Fruit fly (Drosophila melanogaster) whole organism, embryonic: ENCODE results near the gene HtrA2.
A peak's percentile ranks its signal among the peaks of the same experiment; 100 is the strongest.

Experiments used
- Blimp-1 ChIP-seq: fragments of 200-800 bp; sonication (Bioruptor generic); optimal IDR thresholded peaks from 3 replicates; lab custom pipeline; 2018; ENCODE audit warnings: missing biosample characterization, missing genetic modification characterization, mild to moderate bottlenecking, moderate library complexity, missing genetic modification reagents
- CG10565 ChIP-seq: fragments of 200-800 bp; sonication (Bioruptor generic); optimal IDR thresholded peaks from 3 replicates; lab custom pipeline; 2016; ENCODE audit warnings: missing biosample characterization, mild to moderate bottlenecking, missing genetic modification characterization
- CG10654 ChIP-seq: fragments of 200-800 bp; sonication (Bioruptor generic); optimal IDR thresholded peaks from 2 replicates; lab custom pipeline; 2016; ENCODE audit warnings: missing biosample characterization, missing genetic modification characterization
- CG11504 ChIP-seq: fragments of 200-800 bp; sonication (Bioruptor generic); optimal IDR thresholded peaks from 3 replicates; lab custom pipeline; 2019; ENCODE audit warnings: missing biosample characterization, mild to moderate bottlenecking, missing genetic modification characterization, moderate library complexity
- CG12071 ChIP-seq: fragments of 200-800 bp; sonication (Bioruptor generic); optimal IDR thresholded peaks from 3 replicates; lab custom pipeline; 2018; ENCODE audit warnings: missing biosample characterization, mild to moderate bottlenecking, missing genetic modification characterization
- CG12391 ChIP-seq: fragments of 200-800 bp; sonication (Bioruptor generic); optimal IDR thresholded peaks from 3 replicates; lab custom pipeline; 2018; ENCODE audit warnings: missing biosample characterization, mild to moderate bottlenecking, missing genetic modification characterization, moderate library complexity
- CG15269 ChIP-seq: fragments of 200-800 bp; sonication (Bioruptor generic); optimal IDR thresholded peaks from 2 replicates; lab custom pipeline; 2018; ENCODE audit warnings: missing biosample characterization, mild to moderate bottlenecking, missing genetic modification characterization, moderate library complexity
- CG15514 ChIP-seq: fragments of 200-800 bp; sonication (Bioruptor generic); optimal IDR thresholded peaks from 3 replicates; lab custom pipeline; 2017; ENCODE audit warnings: missing biosample characterization, missing genetic modification characterization, mild to moderate bottlenecking, moderate library complexity, missing genetic modification reagents
- CG1603 ChIP-seq: fragments of 200-800 bp; sonication (Bioruptor generic); optimal IDR thresholded peaks from 2 replicates; lab custom pipeline; 2019; ENCODE audit warnings: missing biosample characterization, mild to moderate bottlenecking, missing genetic modification characterization, moderate library complexity
- CG17186 ChIP-seq: fragments of 200-800 bp; sonication (Bioruptor generic); optimal IDR thresholded peaks from 3 replicates; lab custom pipeline; 2017; ENCODE audit warnings: missing biosample characterization, missing genetic modification reagents, missing genetic modification characterization
- CG17912 ChIP-seq: fragments of 200-800 bp; sonication (Bioruptor generic); optimal IDR thresholded peaks from 2 replicates; lab custom pipeline; 2018; ENCODE audit warnings: missing biosample characterization, mild to moderate bottlenecking, missing genetic modification characterization
- CG2120 ChIP-seq: fragments of 200-800 bp; sonication (Bioruptor generic); optimal IDR thresholded peaks from 3 replicates; lab custom pipeline; 2016; ENCODE audit warnings: missing biosample characterization, missing genetic modification characterization
- CG2712 ChIP-seq: fragments of 200-800 bp; optimal IDR thresholded peaks from 3 replicates; lab custom pipeline; 2019; ENCODE audit warnings: missing biosample characterization, mild to moderate bottlenecking, missing genetic modification characterization, moderate library complexity
- CG4282 ChIP-seq: fragments of 200-800 bp; sonication (Bioruptor generic); optimal IDR thresholded peaks from 2 replicates; lab custom pipeline; 2016; ENCODE audit warnings: missing biosample characterization, missing genetic modification characterization
- CG4707 ChIP-seq: fragments of 200-800 bp; sonication (Bioruptor generic); optimal IDR thresholded peaks from 2 replicates; lab custom pipeline; 2018; ENCODE audit warnings: missing biosample characterization, mild to moderate bottlenecking, missing genetic modification characterization, moderate library complexity
- CG6689 ChIP-seq: fragments of 200-800 bp; sonication (Bioruptor generic); IDR thresholded peaks from 2 replicates; pipeline ENCODE4 v1.3.6; 2022; ENCODE audit warnings: missing biosample characterization, missing genetic modification characterization
- CG6854 ChIP-seq: fragments of 200-800 bp; sonication (Bioruptor generic); optimal IDR thresholded peaks from 3 replicates; lab custom pipeline; 2017; ENCODE audit warnings: missing biosample characterization, mild to moderate bottlenecking, missing genetic modification characterization
- CG7839 ChIP-seq: fragments of 200-800 bp; sonication (Bioruptor generic); optimal IDR thresholded peaks from 3 replicates; lab custom pipeline; 2018; ENCODE audit warnings: missing biosample characterization, mild to moderate bottlenecking, missing genetic modification characterization, moderate library complexity
- CG8290 ChIP-seq, 3 experiments: fragments of 200-800 bp; sonication (Bioruptor generic); optimal IDR thresholded peaks; 2 replicates each; lab custom pipeline; 2016 to 2019; ENCODE audit warnings: missing biosample characterization in 3 of 3, missing genetic modification characterization in 3 of 3, mild to moderate bottlenecking in 2 of 3, moderate library complexity in 1 of 3
- CG9797 ChIP-seq: fragments of 200-800 bp; sonication (Bioruptor generic); optimal IDR thresholded peaks from 3 replicates; lab custom pipeline; 2018; ENCODE audit warnings: missing biosample characterization, mild to moderate bottlenecking, missing genetic modification characterization
- Doc3 ChIP-seq: fragments of 200-800 bp; sonication (Bioruptor generic); IDR thresholded peaks from 3 replicates; pipeline ENCODE4 v1.3.6; 2022; ENCODE audit warnings: missing biosample characterization, missing genetic modification characterization; ENCODE audit not compliant: partially characterized antibody
- Drgx ChIP-seq: fragments of 200-800 bp; sonication (Bioruptor generic); IDR thresholded peaks from 2 replicates; pipeline ENCODE4 v1.3.6; 2022; ENCODE audit warnings: missing biosample characterization, missing genetic modification characterization
- HHEX ChIP-seq: fragments of 200-800 bp; sonication (Bioruptor generic); optimal IDR thresholded peaks from 3 replicates; lab custom pipeline; 2017; ENCODE audit warnings: missing biosample characterization, mild to moderate bottlenecking, missing genetic modification characterization, missing genetic modification reagents
- Hmr ChIP-seq: fragments of 200-800 bp; sonication (Bioruptor generic); optimal IDR thresholded peaks from 3 replicates; lab custom pipeline; 2017; ENCODE audit warnings: mild to moderate bottlenecking, missing biosample characterization, missing genetic modification reagents, missing genetic modification characterization
- Hr51 ChIP-seq, 2 experiments: fragments of 200-800 bp; sonication (Bioruptor generic); optimal IDR thresholded peaks; 2 replicates in 1 of 2; 3 replicates in 1 of 2; lab custom pipeline; 2016 to 2018; ENCODE audit warnings: missing biosample characterization in 2 of 2, missing genetic modification characterization in 2 of 2, mild to moderate bottlenecking in 1 of 2, moderate library complexity in 1 of 2
- Lhr ChIP-seq: fragments of 200-800 bp; sonication (Bioruptor generic); optimal IDR thresholded peaks from 3 replicates; lab custom pipeline; 2017; ENCODE audit warnings: mild to moderate bottlenecking, missing biosample characterization, missing genetic modification reagents, missing genetic modification characterization
- NfI ChIP-seq: fragments of 200-800 bp; sonication (Bioruptor generic); optimal IDR thresholded peaks from 3 replicates; lab custom pipeline; 2018; ENCODE audit warnings: missing biosample characterization, mild to moderate bottlenecking, missing genetic modification characterization, moderate library complexity
- Oaz ChIP-seq: fragments of 200-800 bp; sonication (Bioruptor generic); IDR thresholded peaks from 2 replicates; pipeline ENCODE4 v1.3.6; 2022; ENCODE audit warnings: missing biosample characterization, missing genetic modification characterization
- Oli ChIP-seq: fragments of 200-800 bp; sonication (Bioruptor generic); optimal IDR thresholded peaks from 2 replicates; lab custom pipeline; 2018; ENCODE audit warnings: missing biosample characterization, mild to moderate bottlenecking, missing genetic modification characterization, moderate library complexity
- Rx ChIP-seq: fragments of 200-800 bp; sonication (Bioruptor generic); IDR thresholded peaks from 2 replicates; pipeline ENCODE4 v1.3.6; 2022; ENCODE audit warnings: missing biosample characterization, missing genetic modification characterization
- Sin3A ChIP-seq: fragments of >200 bp; optimal IDR thresholded peaks from 2 replicates; lab custom pipeline; 2018
- Sox102F ChIP-seq: fragments of 200-800 bp; sonication (Bioruptor generic); optimal IDR thresholded peaks from 2 replicates; lab custom pipeline; 2018; ENCODE audit warnings: missing biosample characterization, mild to moderate bottlenecking, missing genetic modification characterization, moderate library complexity
- Stat92E ChIP-seq, 3 experiments: fragments of >200 bp in 2 of 3; fragments of 200-800 bp in 1 of 3; sonication (Bioruptor generic) in 1 of 3; optimal IDR thresholded peaks; 2 replicates each; lab custom pipeline; 2017 to 2019; ENCODE audit warnings: missing biosample characterization in 3 of 3, missing genetic modification characterization in 3 of 3, mild to moderate bottlenecking in 1 of 3, moderate library complexity in 1 of 3
- crc ChIP-seq: fragments of 200-800 bp; sonication (Bioruptor generic); optimal IDR thresholded peaks from 2 replicates; lab custom pipeline; 2016; ENCODE audit warnings: missing biosample characterization, missing genetic modification characterization
- cwo ChIP-seq: fragments of 200-800 bp; sonication (Bioruptor generic); optimal IDR thresholded peaks from 3 replicates; lab custom pipeline; 2017; ENCODE audit warnings: missing biosample characterization, missing genetic modification characterization, mild to moderate bottlenecking, moderate library complexity, missing genetic modification reagents
- dmrt99B ChIP-seq: fragments of 200-800 bp; sonication (Bioruptor generic); optimal IDR thresholded peaks from 2 replicates; lab custom pipeline; 2018; ENCODE audit warnings: missing biosample characterization, mild to moderate bottlenecking, missing genetic modification characterization, moderate library complexity
- gcm ChIP-seq: fragments of 200-800 bp; sonication (Bioruptor generic); optimal IDR thresholded peaks from 2 replicates; lab custom pipeline; 2019; ENCODE audit warnings: missing biosample characterization, mild to moderate bottlenecking, missing genetic modification characterization, moderate library complexity
- gem ChIP-seq: fragments of 200-800 bp; sonication (Bioruptor generic); optimal IDR thresholded peaks from 2 replicates; lab custom pipeline; 2019; ENCODE audit warnings: missing biosample characterization, mild to moderate bottlenecking, missing genetic modification characterization, moderate library complexity
- grau ChIP-seq: fragments of 200-800 bp; optimal IDR thresholded peaks from 3 replicates; lab custom pipeline; 2019; ENCODE audit warnings: missing biosample characterization, mild to moderate bottlenecking, missing genetic modification characterization, moderate library complexity
- klu ChIP-seq: fragments of 200-800 bp; sonication (Bioruptor generic); IDR thresholded peaks from 2 replicates; pipeline ENCODE4 v1.3.6; 2022; ENCODE audit warnings: missing biosample characterization, missing genetic modification characterization
- lola ChIP-seq, 3 experiments: fragments of >200 bp in 2 of 3; fragments of 200-800 bp in 1 of 3; sonication (Bioruptor generic) in 1 of 3; optimal IDR thresholded peaks; 2 replicates each; lab custom pipeline; 2017 to 2019; ENCODE audit warnings: missing biosample characterization in 3 of 3, missing genetic modification characterization in 3 of 3, mild to moderate bottlenecking in 1 of 3, moderate library complexity in 1 of 3
- phol ChIP-seq: fragments of 200-800 bp; sonication (Bioruptor generic); optimal IDR thresholded peaks from 3 replicates; lab custom pipeline; 2018; ENCODE audit warnings: missing biosample characterization, mild to moderate bottlenecking, missing genetic modification characterization, moderate library complexity
- ranshi ChIP-seq: fragments of 200-800 bp; sonication (Bioruptor generic); IDR thresholded peaks from 2 replicates; pipeline ENCODE4 v1.3.6; 2022; ENCODE audit warnings: missing biosample characterization, missing genetic modification characterization
- run ChIP-seq: fragments of 200-800 bp; sonication (Bioruptor generic); optimal IDR thresholded peaks from 3 replicates; lab custom pipeline; 2018; ENCODE audit warnings: missing biosample characterization, mild to moderate bottlenecking, missing genetic modification characterization
- tll ChIP-seq, 2 experiments: fragments of 200-800 bp in 1 of 2; fragments of >200 bp in 1 of 2; sonication (Bioruptor generic) in 1 of 2; optimal IDR thresholded peaks; 2 replicates each; lab custom pipeline; 2017 to 2019; ENCODE audit warnings: missing biosample characterization in 2 of 2, missing genetic modification characterization in 2 of 2, mild to moderate bottlenecking in 1 of 2, moderate library complexity in 1 of 2
- unc-4 ChIP-seq: fragments of 200-800 bp; sonication (Bioruptor generic); IDR thresholded peaks from 2 replicates; pipeline ENCODE4 v1.3.6; 2022; ENCODE audit warnings: missing biosample characterization, missing genetic modification characterization; ENCODE audit not compliant: partially characterized antibody
- unpg ChIP-seq: fragments of 200-800 bp; sonication (Bioruptor generic); optimal IDR thresholded peaks from 3 replicates; lab custom pipeline; 2018; ENCODE audit warnings: missing biosample characterization, mild to moderate bottlenecking, missing genetic modification characterization, moderate library complexity

HtrA2 gene

DNA sequence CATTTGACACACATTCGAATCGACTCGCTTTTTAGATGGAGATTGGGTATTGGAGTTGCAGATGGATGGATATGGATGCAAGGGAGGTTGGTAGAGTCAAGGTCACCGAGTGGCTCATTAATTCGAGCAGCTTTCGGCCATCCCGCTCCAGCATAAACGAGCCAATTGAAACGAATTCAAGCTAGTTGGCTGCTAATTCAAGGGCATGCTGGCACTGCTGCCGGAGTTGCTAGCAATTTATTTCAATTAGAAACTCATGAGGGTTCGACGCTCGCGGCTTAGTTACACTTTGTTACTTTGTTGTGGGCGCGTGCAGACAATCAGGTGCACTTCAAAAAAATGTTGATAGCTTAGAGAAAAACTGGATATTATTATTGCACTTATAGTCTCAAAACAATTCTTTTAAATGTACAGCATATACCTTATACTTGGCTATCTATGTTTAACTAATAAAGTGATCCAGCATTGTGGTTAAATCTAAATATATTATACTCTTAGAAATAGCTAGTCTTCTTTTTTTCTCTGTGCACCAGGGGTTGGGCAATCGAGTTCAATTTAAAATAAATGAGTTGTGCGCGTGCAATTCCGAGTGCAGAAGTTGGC is 19.1 kb downstream of the HtrA2 start (continued):
- TF ChIP-seq CG11504: peak; percentile 43
- no peak for TF ChIP-seq CG17912 (GFP tag; lab: Kevin White, UChicago)
- peak; percentile 5 for TF ChIP-seq Sox102F
- no peak for TF ChIP-seq CG10565 (GFP tag; lab: Kevin White, UChicago)
- TF ChIP-seq CG12071: no peak
- no peak for TF ChIP-seq Stat92E (GFP tag; optimal IDR thresholded peaks at IDR 0.05; lab: Kevin White, UChicago)
- no peak for TF ChIP-seq CG4282 (GFP tag; lab: Kevin White, UChicago)
- TF ChIP-seq Rx (GFP tag; lab: Robert Waterston, UW): peak; percentile 13; the same call in 1 of the 2 replicates
- peak in 1 of 3 experiments; percentile 8 for TF ChIP-seq lola (GFP tag; optimal IDR thresholded peaks at IDR 0.05; lab: Kevin White, UChicago)
- TF ChIP-seq ranshi (GFP tag; lab: Robert Waterston, UW): no peak
- no peak for TF ChIP-seq CG10654 (GFP tag; lab: Kevin White, UChicago)
- no peak for TF ChIP-seq CG2120 (GFP tag; lab: Kevin White, UChicago)
- TF ChIP-seq CG7839: peak; percentile 31
- TF ChIP-seq Blimp-1 (GFP tag; lab: Kevin White, UChicago): peak; percentile 24
- TF ChIP-seq CG4707 (GFP tag; lab: Kevin White, UChicago): no peak
- TF ChIP-seq NfI (GFP tag; lab: Kevin White, UChicago): no peak
- no peak for TF ChIP-seq unc-4 (GFP tag; lab: Robert Waterston, UW)
- peak; percentile 39 for TF ChIP-seq Oli
- TF ChIP-seq cwo: no peak
- no peak for TF ChIP-seq CG9797 (GFP tag; lab: Kevin White, UChicago)
- peak; percentile 78 for TF ChIP-seq gcm
- peak; percentile 20 for TF ChIP-seq CG1603
- no peak for TF ChIP-seq CG17186 (GFP tag; lab: Kevin White, UChicago)
- TF ChIP-seq Drgx (GFP tag; lab: Robert Waterston, UW): no peak
- no peak for TF ChIP-seq Hmr (GFP tag; lab: Kevin White, UChicago)
- no peak for TF ChIP-seq CG15514 (GFP tag; lab: Kevin White, UChicago)
- no peak for TF ChIP-seq Doc3
- no peak for TF ChIP-seq crc (GFP tag; lab: Kevin White, UChicago)
- no peak for TF ChIP-seq CG6854 (GFP tag; lab: Kevin White, UChicago)
- TF ChIP-seq Hr51 (GFP tag; optimal IDR thresholded peaks at IDR 0.05; lab: Kevin White, UChicago): peak in 1 of 2 experiments; percentile 31
- TF ChIP-seq run: no peak
- peak; percentile 41 for TF ChIP-seq CG2712 (tag; lab: Kevin White, UChicago)
- TF ChIP-seq CG15269 (tag; lab: Kevin White, UChicago): no peak
- peak; percentile 4 for TF ChIP-seq phol
- no peak for TF ChIP-seq CG8290 (GFP tag; optimal IDR thresholded peaks at IDR 0.05; lab: Kevin White, UChicago)
- TF ChIP-seq CG8290 (tag; optimal IDR thresholded peaks at IDR 0.05; lab: Kevin White, UChicago): no peak
- TF ChIP-seq grau (tag; lab: Kevin White, UChicago): peak; percentile 23
- peak; percentile 34 for TF ChIP-seq gem (tag; lab: Kevin White, UChicago)
- peak; percentile 40 for TF ChIP-seq dmrt99B
- no peak for TF ChIP-seq CG6689 (GFP tag; lab: Robert Waterston, UW)
- TF ChIP-seq tll (GFP tag; optimal IDR thresholded peaks at IDR 0.05; lab: Kevin White, UChicago): no peak
- no peak for TF ChIP-seq HHEX
- peak; percentile 14 for TF ChIP-seq CG12391 (tag; lab: Kevin White, UChicago)
- no peak for TF ChIP-seq Sin3A (lab: Kevin White, UChicago)
- TF ChIP-seq klu: no peak
- no peak for TF ChIP-seq Lhr
- peak; percentile 27 for TF ChIP-seq unpg (GFP tag; lab: Kevin White, UChicago)
- TF ChIP-seq Oaz (GFP tag; lab: Robert Waterston, UW): 0 out of 2 replicates have a peak, but pooled peaks have one; percentile 22
